Worm (Caenorhabditis elegans) whole organism, midembryonic: ENCODE results near the gene drn-1.

Experiments
- T22C8.4 ChIP-seq: fragments of 200-800 bp; sonication (Bioruptor generic); IDR thresholded peaks from 2 replicates; pipeline ENCODE4 v1.3.6; 2022; ENCODE audit warnings: missing genetic modification characterization, missing compliant biosample characterization
- cog-1 ChIP-seq: sonication (generic microtip); optimal IDR thresholded peaks from 2 replicates; lab custom pipeline; 2016; ENCODE audit warnings: missing genetic modification characterization, missing compliant biosample characterization
- flt-1 ChIP-seq: fragments of 200-800 bp; sonication (Bioruptor generic); IDR thresholded peaks from 2 replicates; pipeline ENCODE4 v1.3.6; 2022; ENCODE audit warnings: missing genetic modification characterization, missing compliant biosample characterization
- klf-2 ChIP-seq: fragments of 200-800 bp; sonication (Bioruptor generic); conservative IDR thresholded peaks from 2 replicates; pipeline ENCODE4 v1.3.6; 2022; ENCODE audit warnings: missing genetic modification reagents, missing genetic modification characterization, missing compliant biosample characterization
- med-1 ChIP-seq: sonication (generic microtip); optimal IDR thresholded peaks from 2 replicates; lab custom pipeline; 2017; ENCODE audit warnings: missing genetic modification characterization, mild to moderate bottlenecking, missing compliant biosample characterization, antibody characterized with exemption, missing genetic modification reagents; ENCODE audit not compliant: insufficient read depth
- ref-1 ChIP-seq: fragments of 200-800 bp; sonication (Bioruptor generic); conservative IDR thresholded peaks from 2 replicates; pipeline ENCODE4 v1.3.6; 2022; ENCODE audit warnings: missing genetic modification reagents, missing genetic modification characterization, missing compliant biosample characterization
- tab-1 ChIP-seq: fragments of 200-800 bp; sonication (Bioruptor generic); IDR thresholded peaks from 2 replicates; pipeline ENCODE4 v1.3.6; 2022; ENCODE audit warnings: missing genetic modification characterization, missing compliant biosample characterization
- ztf-23 ChIP-seq: fragments of 200-800 bp; sonication (Bioruptor generic); IDR thresholded peaks from 2 replicates; pipeline ENCODE4 v1.3.6; 2022; ENCODE audit warnings: missing genetic modification reagents, missing genetic modification characterization, missing compliant biosample characterization
- ztf-29 ChIP-seq: fragments of 200-800 bp; sonication (Bioruptor generic); IDR thresholded peaks from 2 replicates; pipeline ENCODE4 v1.3.6; 2022; ENCODE audit warnings: missing genetic modification reagents, missing genetic modification characterization, missing compliant biosample characterization

The drn-1 gene

DNA sequence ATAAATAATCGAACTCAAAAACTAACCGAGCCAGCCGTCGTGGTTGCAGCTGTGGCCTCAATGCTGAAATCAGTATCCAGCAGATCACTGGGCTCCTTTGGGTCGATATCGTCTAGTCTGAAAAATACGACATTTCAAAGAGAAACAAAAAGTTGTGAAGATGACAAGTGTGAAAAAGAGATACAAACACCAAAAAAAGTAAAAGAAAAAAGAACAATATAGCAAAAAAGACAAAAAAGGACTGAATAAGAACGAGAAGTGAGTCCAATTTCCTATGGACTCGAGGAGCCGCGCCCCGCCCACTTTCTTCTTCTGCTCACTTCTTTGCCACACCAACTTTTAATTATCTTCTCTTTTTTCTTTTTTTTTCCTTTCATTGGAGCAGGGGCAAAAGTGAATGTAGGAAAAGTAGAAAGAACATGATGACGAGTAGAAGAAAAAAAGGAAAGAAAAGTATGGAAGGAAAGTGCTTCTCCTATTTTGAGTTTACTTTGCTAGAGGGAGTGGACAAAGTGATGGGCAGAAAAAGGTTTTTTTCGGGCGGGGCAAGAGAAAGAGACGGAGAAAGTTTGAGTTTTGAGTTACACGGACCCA is at the start of gene drn-1:
Gene drn-1, minus strand, starts transcription at position 117 of the 594 bp plus-strand sequence.
- TF ChIP-seq med-1 (no peak), klf-2 (GFP tag; lab: Robert Waterston, UW) (no peak), ztf-29 (GFP tag; lab: Robert Waterston, UW) (no peak), ztf-23 (GFP tag; lab: Robert Waterston, UW) (no peak), flt-1 (GFP tag; lab: Robert Waterston, UW) (no peak), ref-1 (no peak), T22C8.4 (GFP tag; lab: Robert Waterston, UW) (no peak), cog-1 (tag; lab: Kevin White, UChicago) (no peak), tab-1 (GFP tag; lab: Robert Waterston, UW) (no peak)

DNA sequence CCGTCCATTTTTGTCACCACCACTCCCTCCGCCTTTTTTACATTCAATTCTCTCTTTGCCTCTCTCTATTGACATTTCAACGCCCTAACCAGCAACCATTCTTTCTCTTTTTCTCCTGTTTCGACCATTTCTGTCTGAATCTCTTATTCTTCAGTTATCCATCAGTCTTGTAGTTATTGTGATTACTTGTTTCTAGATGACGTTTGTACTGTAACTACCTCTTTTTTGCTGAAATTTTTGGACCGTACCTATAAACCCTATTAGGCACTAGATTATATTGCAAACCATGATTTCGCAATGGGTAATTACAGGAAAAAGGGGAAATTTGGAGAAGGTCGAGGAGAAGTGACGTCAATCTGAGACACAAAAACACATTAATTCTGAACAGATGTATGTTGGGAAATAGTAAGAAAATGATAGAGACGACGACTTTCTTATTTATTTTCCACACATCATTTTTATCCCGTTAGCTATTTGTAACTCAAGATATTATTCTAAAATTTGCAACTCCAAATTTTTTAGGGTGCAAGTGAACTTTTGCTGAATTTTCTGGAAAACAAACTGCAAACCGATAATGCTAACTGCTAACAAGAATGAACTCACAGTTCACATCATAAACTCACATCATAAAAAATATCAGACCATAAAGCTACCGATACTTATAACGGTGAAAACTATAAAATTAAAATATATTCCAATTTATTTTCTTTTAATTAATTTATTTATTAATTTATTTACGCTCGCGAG is 48.7 kb upstream of the drn-1 start:
- TF ChIP-seq med-1: no peak
- TF ChIP-seq flt-1 (GFP tag; lab: Robert Waterston, UW): no peak
- no peak for TF ChIP-seq cog-1 (tag; lab: Kevin White, UChicago)
- TF ChIP-seq klf-2 (GFP tag; lab: Robert Waterston, UW): no peak
- no peak for TF ChIP-seq ztf-23 (GFP tag; lab: Robert Waterston, UW)
- TF ChIP-seq tab-1 (GFP tag; lab: Robert Waterston, UW): no peak
- no peak for TF ChIP-seq ztf-29 (GFP tag; lab: Robert Waterston, UW)
- no peak for TF ChIP-seq ref-1
- TF ChIP-seq T22C8.4 (GFP tag; lab: Robert Waterston, UW): no peak

DNA sequence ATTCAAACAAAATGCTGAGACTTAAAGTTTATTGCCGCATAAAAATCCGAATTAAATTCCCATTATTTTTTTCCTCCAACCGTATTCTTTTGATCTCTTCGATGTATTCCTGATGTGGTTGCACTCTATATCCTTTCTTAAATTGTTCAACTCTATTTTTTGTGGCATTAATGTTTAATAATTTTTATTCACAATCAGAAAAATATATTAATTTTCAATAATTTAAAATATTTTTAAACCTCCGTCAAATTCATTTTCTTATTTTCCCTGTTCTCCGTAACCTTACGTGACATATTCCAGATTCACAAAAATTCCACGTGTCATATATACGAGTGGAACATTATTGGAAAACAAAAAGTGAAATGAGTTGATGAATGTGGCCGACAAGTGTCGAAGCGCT is 40.1 kb upstream of the drn-1 start, which contains the start of gene gcy-12:
Gene gcy-12, plus strand, starts transcription at position 301 of the 400 bp plus-strand sequence.
- no peak for TF ChIP-seq ztf-29 (GFP tag; lab: Robert Waterston, UW)
- TF ChIP-seq tab-1 (GFP tag; lab: Robert Waterston, UW): no peak
- TF ChIP-seq cog-1 (tag; lab: Kevin White, UChicago): no peak
- TF ChIP-seq klf-2 (GFP tag; lab: Robert Waterston, UW): no peak
- TF ChIP-seq ref-1: no peak
- no peak for TF ChIP-seq med-1
- TF ChIP-seq ztf-23 (GFP tag; lab: Robert Waterston, UW): no peak
- TF ChIP-seq flt-1 (GFP tag; lab: Robert Waterston, UW): no peak
- TF ChIP-seq T22C8.4 (GFP tag; lab: Robert Waterston, UW): no peak

DNA sequence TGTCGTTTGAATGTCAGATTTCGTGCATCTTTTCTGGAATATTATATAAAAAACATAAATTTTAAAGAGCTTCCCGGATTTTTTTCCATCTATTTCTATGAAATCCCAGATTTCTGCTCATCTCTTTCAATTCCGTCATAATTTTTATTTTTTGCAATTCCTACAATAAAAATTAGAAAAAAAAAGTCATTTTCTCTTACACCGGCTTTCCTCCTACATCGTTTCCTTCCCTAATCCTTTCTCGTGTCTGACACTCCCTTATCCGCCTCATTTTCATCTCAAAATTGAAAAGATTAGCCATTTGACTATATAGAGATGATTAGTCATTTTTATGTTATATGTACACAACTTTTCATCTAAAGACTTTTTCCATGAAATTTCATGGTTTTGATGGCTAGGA is 39.1 kb upstream of the drn-1 start:
- TF ChIP-seq ref-1 (no peak), cog-1 (tag; lab: Kevin White, UChicago) (no peak), med-1 (no peak), klf-2 (GFP tag; lab: Robert Waterston, UW) (no peak), ztf-23 (GFP tag; lab: Robert Waterston, UW) (no peak), T22C8.4 (GFP tag; lab: Robert Waterston, UW) (no peak), flt-1 (GFP tag; lab: Robert Waterston, UW) (no peak), ztf-29 (GFP tag; lab: Robert Waterston, UW) (no peak), tab-1 (GFP tag; lab: Robert Waterston, UW) (no peak)

DNA sequence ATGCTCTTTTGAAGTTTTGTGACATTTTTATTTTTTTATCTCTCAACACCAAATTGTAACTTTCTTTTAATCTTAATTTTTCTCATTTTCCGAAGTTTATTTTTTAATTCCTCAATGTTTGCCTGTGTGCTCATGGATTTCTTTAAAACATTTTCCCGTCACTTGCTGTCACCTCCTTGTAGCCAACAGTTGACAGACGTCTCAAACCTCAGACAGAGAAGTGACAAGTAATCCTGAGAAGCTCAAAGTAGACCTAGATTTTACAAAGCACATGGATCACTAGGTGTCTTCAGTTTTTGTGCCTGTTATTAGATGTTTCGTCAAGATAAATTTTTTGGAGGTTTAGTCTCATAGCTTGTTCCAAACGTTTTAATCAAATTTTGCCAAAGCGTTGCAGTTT is 38.1 kb upstream of the drn-1 start:
- no peak for TF ChIP-seq cog-1 (tag; lab: Kevin White, UChicago)
- TF ChIP-seq ztf-23 (GFP tag; lab: Robert Waterston, UW): no peak
- no peak for TF ChIP-seq flt-1 (GFP tag; lab: Robert Waterston, UW)
- TF ChIP-seq ztf-29 (GFP tag; lab: Robert Waterston, UW): no peak
- TF ChIP-seq ref-1: no peak
- TF ChIP-seq tab-1 (GFP tag; lab: Robert Waterston, UW): no peak
- no peak for TF ChIP-seq T22C8.4 (GFP tag; lab: Robert Waterston, UW)
- TF ChIP-seq klf-2 (GFP tag; lab: Robert Waterston, UW): no peak
- no peak for TF ChIP-seq med-1

DNA sequence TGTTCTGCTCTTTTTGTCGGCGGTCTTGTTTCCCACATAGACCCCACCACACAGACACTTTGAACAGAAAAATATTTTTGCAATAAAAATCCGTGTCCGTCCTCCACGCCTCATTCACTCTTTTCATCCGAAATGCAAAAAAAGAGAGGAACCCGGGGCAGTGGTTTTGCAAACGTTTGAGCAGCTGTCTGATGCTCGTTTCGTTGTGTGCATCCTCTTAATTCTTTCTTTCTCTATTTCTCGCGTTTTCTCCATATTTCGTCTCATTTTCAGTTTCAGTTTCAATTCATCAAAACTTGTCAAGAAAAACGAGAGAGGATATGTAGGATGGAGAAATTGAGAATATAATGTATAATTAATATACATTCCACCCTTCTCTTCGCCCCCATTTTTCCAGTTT is 37.3 kb upstream of the drn-1 start:
- TF ChIP-seq ztf-29 (GFP tag; lab: Robert Waterston, UW) (no peak), ref-1 (no peak)

DNA sequence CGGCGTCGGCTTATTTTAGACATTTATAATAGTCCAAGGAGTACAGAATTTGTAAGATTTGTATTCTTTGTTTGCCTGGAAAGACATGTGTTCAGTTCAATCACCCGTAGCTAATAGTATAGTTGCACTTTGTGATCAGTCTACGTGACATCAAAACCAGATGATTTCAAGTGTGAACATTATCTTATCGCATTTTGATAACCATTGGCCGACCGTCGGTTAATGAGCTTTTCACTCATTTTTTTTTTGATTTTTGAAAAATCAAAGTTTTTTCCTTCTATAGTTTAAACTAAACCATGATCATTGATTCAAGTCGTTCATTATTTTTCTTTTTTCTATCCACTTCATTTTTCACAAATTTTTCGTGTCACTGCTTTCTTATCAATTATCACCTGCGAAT is 35.6 kb upstream of the drn-1 start:
- TF ChIP-seq ztf-23 (GFP tag; lab: Robert Waterston, UW): no peak
- TF ChIP-seq ztf-29 (GFP tag; lab: Robert Waterston, UW): no peak
- no peak for TF ChIP-seq flt-1 (GFP tag; lab: Robert Waterston, UW)
- no peak for TF ChIP-seq med-1
- TF ChIP-seq tab-1 (GFP tag; lab: Robert Waterston, UW): no peak
- TF ChIP-seq ref-1: no peak

DNA sequence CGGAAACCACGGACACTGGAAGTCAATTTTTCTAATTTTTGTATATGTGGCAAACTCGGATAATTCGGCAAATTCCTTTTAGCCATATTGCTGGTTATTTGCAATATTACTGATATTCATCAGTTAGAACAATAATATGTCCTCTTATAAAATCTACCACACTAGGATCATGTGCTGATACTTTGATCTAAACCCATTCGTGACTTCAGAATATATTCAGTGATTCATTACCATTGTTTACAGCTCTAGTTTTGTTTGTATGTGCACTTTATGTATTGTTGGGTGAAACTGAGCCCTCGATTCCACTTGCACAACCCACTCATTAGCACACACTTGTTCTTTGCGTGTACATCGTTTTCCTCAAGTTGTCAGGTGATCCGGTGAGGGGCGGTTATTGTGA is 34.6 kb upstream of the drn-1 start:
- TF ChIP-seq T22C8.4 (GFP tag; lab: Robert Waterston, UW): no peak
- TF ChIP-seq ztf-23 (GFP tag; lab: Robert Waterston, UW): no peak
- TF ChIP-seq tab-1 (GFP tag; lab: Robert Waterston, UW): no peak
- no peak for TF ChIP-seq cog-1 (tag; lab: Kevin White, UChicago)
- no peak for TF ChIP-seq ref-1
- TF ChIP-seq klf-2 (GFP tag; lab: Robert Waterston, UW): no peak
- TF ChIP-seq flt-1 (GFP tag; lab: Robert Waterston, UW): no peak
- no peak for TF ChIP-seq med-1
- no peak for TF ChIP-seq ztf-29 (GFP tag; lab: Robert Waterston, UW)

DNA sequence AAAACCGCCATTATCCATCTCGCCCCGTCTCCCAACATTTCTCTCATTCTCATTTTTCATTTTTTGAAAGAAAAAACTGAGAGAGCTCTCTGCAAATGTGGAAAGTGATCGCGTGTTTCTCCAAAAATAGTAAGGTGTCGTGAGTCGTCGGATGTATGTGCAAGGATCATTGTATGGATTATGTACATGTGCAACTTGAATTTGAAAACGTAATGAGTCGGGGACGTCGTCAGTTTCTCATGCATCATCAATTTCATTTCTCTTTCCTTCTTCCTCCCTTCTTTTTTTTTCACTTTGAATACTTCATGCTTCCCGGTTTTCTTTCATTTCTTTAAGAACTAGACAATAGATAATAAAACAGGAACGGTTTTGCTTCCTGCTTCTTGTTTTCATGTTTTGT is 33.5 kb upstream of the drn-1 start:
- no peak for TF ChIP-seq flt-1 (GFP tag; lab: Robert Waterston, UW)
- no peak for TF ChIP-seq cog-1 (tag; lab: Kevin White, UChicago)
- no peak for TF ChIP-seq med-1
- no peak for TF ChIP-seq T22C8.4 (GFP tag; lab: Robert Waterston, UW)
- TF ChIP-seq klf-2 (GFP tag; lab: Robert Waterston, UW): no peak
- TF ChIP-seq ref-1: no peak
- TF ChIP-seq ztf-23 (GFP tag; lab: Robert Waterston, UW): no peak
- no peak for TF ChIP-seq ztf-29 (GFP tag; lab: Robert Waterston, UW)
- TF ChIP-seq tab-1 (GFP tag; lab: Robert Waterston, UW): no peak
